Fruit fly (Drosophila melanogaster): ENCODE data around the gene Arl6IP1.

- TF ChIP-seq CG8478 (optimal IDR thresholded peaks at IDR 0.05): no peak
- no peak for TF ChIP-seq CTCF (optimal IDR thresholded peaks at IDR 0.05)
Measured at dm6 chr3R:16594056-16594858, 49.1 kb upstream of the Arl6IP1 start, which contains the start of gene CG14892.
